Fruit fly (Drosophila melanogaster): ENCODE measurements around the gene abd-A.
A peak's percentile ranks its signal among the peaks of the same experiment; 100 is the strongest.

abd-A gene

dm6 chr3R:16783148-16783708 lies 46.6 kb downstream of the abd-A start:
- TF ChIP-seq Camta (GFP tag; optimal IDR thresholded peaks at IDR 0.05) = no peak
- TF ChIP-seq Myb (GFP tag; optimal IDR thresholded peaks at IDR 0.05) = no peak
- no peak for TF ChIP-seq CG3995 (GFP tag; optimal IDR thresholded peaks at IDR 0.05)
- TF ChIP-seq Six4 (GFP tag; optimal IDR thresholded peaks at IDR 0.05) = no peak
- TF ChIP-seq Atf3 (GFP tag; optimal IDR thresholded peaks at IDR 0.05) = no peak
- peak; percentile 33 for TF ChIP-seq pros (GFP tag; optimal IDR thresholded peaks at IDR 0.05)
- TF ChIP-seq sens (GFP tag) = no peak
- no peak for TF ChIP-seq CG2875 (GFP tag; optimal IDR thresholded peaks at IDR 0.05)
- no peak for TF ChIP-seq CG8281 (tag; optimal IDR thresholded peaks at IDR 0.05)
- TF ChIP-seq kay (GFP tag; optimal IDR thresholded peaks at IDR 0.05) = no peak
- TF ChIP-seq vnd (GFP tag; IDR thresholded peaks at IDR 0.05; ENCODE audit: partially characterized antibody) = no peak
- TF ChIP-seq CG1602 (GFP tag; optimal IDR thresholded peaks at IDR 0.05) = no peak
- peak; percentile 91 for TF ChIP-seq onecut (GFP tag; IDR thresholded peaks at IDR 0.05)
- TF ChIP-seq fru (optimal IDR thresholded peaks at IDR 0.05) = no peak
- peak; percentile 39 for TF ChIP-seq gsb-n (tag; optimal IDR thresholded peaks at IDR 0.05)
- TF ChIP-seq Ets65A (GFP tag) = peak; percentile 66
- no peak for TF ChIP-seq ken (GFP tag; IDR thresholded peaks at IDR 0.05)
- no peak for TF ChIP-seq CG13894 (tag; optimal IDR thresholded peaks at IDR 0.05)
- TF ChIP-seq CG11696 (GFP tag; IDR thresholded peaks at IDR 0.05) = no peak
- no peak for TF ChIP-seq Doc2 (GFP tag; IDR thresholded peaks at IDR 0.05)
- TF ChIP-seq Gsc (GFP tag; IDR thresholded peaks at IDR 0.05) = no peak
- TF ChIP-seq nmo (GFP tag; optimal IDR thresholded peaks at IDR 0.05) = no peak
- no peak for TF ChIP-seq CG15696 (tag; optimal IDR thresholded peaks at IDR 0.05)
- no peak for TF ChIP-seq Nf-YA (GFP tag; IDR thresholded peaks at IDR 0.05)
- peak; percentile 76 for TF ChIP-seq abd-A (tag; optimal IDR thresholded peaks at IDR 0.05)
- TF ChIP-seq CG11695 (GFP tag; IDR thresholded peaks at IDR 0.05) = no peak
- TF ChIP-seq CG30020 (tag; optimal IDR thresholded peaks at IDR 0.05) = no peak
- no peak for TF ChIP-seq E2f2 (GFP tag; IDR thresholded peaks at IDR 0.05)
- no peak for TF ChIP-seq CG32772 (GFP tag; IDR thresholded peaks at IDR 0.05)
- no peak for TF ChIP-seq Eip74EF (GFP tag; optimal IDR thresholded peaks at IDR 0.05)
- TF ChIP-seq Lim3 (GFP tag; IDR thresholded peaks at IDR 0.05) = no peak
- TF ChIP-seq Xrp1 (GFP tag; IDR thresholded peaks at IDR 0.05) = no peak
- TF ChIP-seq bbx (GFP tag; IDR thresholded peaks at IDR 0.05; ENCODE audit: partially characterized antibody) = no peak
- no peak for TF ChIP-seq odd (GFP tag; optimal IDR thresholded peaks at IDR 0.05)
- TF ChIP-seq gcm (GFP tag; optimal IDR thresholded peaks at IDR 0.05) = no peak
- no peak for TF ChIP-seq Adf1 (GFP tag; IDR thresholded peaks at IDR 0.05)
- no peak for TF ChIP-seq Pdp1 (GFP tag; optimal IDR thresholded peaks at IDR 0.05)
- no peak for TF ChIP-seq CG11560 (tag; IDR thresholded peaks at IDR 0.05)
- TF ChIP-seq nerfin-1 (tag; optimal IDR thresholded peaks at IDR 0.05) = peak; percentile 21
- TF ChIP-seq p53 (GFP tag; optimal IDR thresholded peaks at IDR 0.05) = no peak
- TF ChIP-seq CG11504 (tag; optimal IDR thresholded peaks at IDR 0.05) = no peak
- no peak for TF ChIP-seq Max (GFP tag; optimal IDR thresholded peaks at IDR 0.05)
- TF ChIP-seq Mrtf (GFP tag; IDR thresholded peaks at IDR 0.05) = no peak
- no peak for TF ChIP-seq CG10654 (GFP tag; optimal IDR thresholded peaks at IDR 0.05)
- TF ChIP-seq CG12942 (GFP tag; optimal IDR thresholded peaks at IDR 0.05) = no peak
- TF ChIP-seq CG6254 (GFP tag; optimal IDR thresholded peaks at IDR 0.05) = no peak
- no peak for TF ChIP-seq CG2712 (tag; optimal IDR thresholded peaks at IDR 0.05)
- TF ChIP-seq slbo (GFP tag; IDR thresholded peaks at IDR 0.05) = no peak
- TF ChIP-seq Hand (GFP tag; optimal IDR thresholded peaks at IDR 0.05) = no peak
- no peak for TF ChIP-seq CG18476 (GFP tag; optimal IDR thresholded peaks at IDR 0.05)
- TF ChIP-seq CG10431 (GFP tag; optimal IDR thresholded peaks at IDR 0.05) = no peak
